Fruit fly (Drosophila melanogaster) whole organism, embryonic: ENCODE results near the gene CG13694.

Experiments used
- Bdp1 ChIP-seq: fragments of 200-800 bp; sonication (Bioruptor generic); optimal IDR thresholded peaks from 3 replicates; lab custom pipeline; 2016; ENCODE audit warnings: missing biosample characterization, missing genetic modification characterization
- CG11398 ChIP-seq: fragments of 200-800 bp; sonication (Bioruptor generic); optimal IDR thresholded peaks from 2 replicates; lab custom pipeline; 2016; ENCODE audit warnings: missing biosample characterization, missing genetic modification characterization
- CG11504 ChIP-seq: fragments of 200-800 bp; sonication (Bioruptor generic); optimal IDR thresholded peaks from 3 replicates; lab custom pipeline; 2019; ENCODE audit warnings: missing biosample characterization, mild to moderate bottlenecking, missing genetic modification characterization, moderate library complexity
- CG13296 ChIP-seq: fragments of 200-800 bp; sonication (Bioruptor generic); optimal IDR thresholded peaks from 3 replicates; lab custom pipeline; 2018; ENCODE audit warnings: missing biosample characterization, mild to moderate bottlenecking, missing genetic modification characterization
- CG13424 ChIP-seq: fragments of 200-800 bp; sonication (Bioruptor generic); optimal IDR thresholded peaks from 2 replicates; lab custom pipeline; 2019; ENCODE audit warnings: missing biosample characterization, mild to moderate bottlenecking, missing genetic modification characterization, moderate library complexity
- CG13894 ChIP-seq: fragments of 200-800 bp; sonication (Bioruptor generic); optimal IDR thresholded peaks from 3 replicates; lab custom pipeline; 2018; ENCODE audit warnings: missing biosample characterization, mild to moderate bottlenecking, missing genetic modification characterization, moderate library complexity
- CG15073 ChIP-seq: fragments of 200-800 bp; sonication (Bioruptor generic); optimal IDR thresholded peaks from 2 replicates; lab custom pipeline; 2016; ENCODE audit warnings: missing biosample characterization, missing genetic modification characterization
- CG1647 ChIP-seq: fragments of 200-800 bp; sonication (Bioruptor generic); optimal IDR thresholded peaks from 3 replicates; lab custom pipeline; 2016; ENCODE audit warnings: missing biosample characterization, missing genetic modification characterization
- CG16813 ChIP-seq: fragments of 200-800 bp; sonication (Bioruptor generic); IDR thresholded peaks from 3 replicates; pipeline ENCODE4 v1.3.6; 2022; ENCODE audit warnings: missing biosample characterization, missing genetic modification characterization; ENCODE audit not compliant: partially characterized antibody
- CG17359 ChIP-seq: fragments of 200-800 bp; sonication (Bioruptor generic); optimal IDR thresholded peaks from 3 replicates; lab custom pipeline; 2018; ENCODE audit warnings: missing biosample characterization, mild to moderate bottlenecking, missing genetic modification characterization, moderate library complexity
- CG1832 ChIP-seq: fragments of 200-800 bp; sonication (Bioruptor generic); optimal IDR thresholded peaks from 2 replicates; lab custom pipeline; 2017; ENCODE audit warnings: missing biosample characterization, mild to moderate bottlenecking, missing genetic modification characterization, inconsistent platforms
- CG18476 ChIP-seq: fragments of 200-800 bp; sonication (Bioruptor generic); optimal IDR thresholded peaks from 2 replicates; lab custom pipeline; 2016; ENCODE audit warnings: missing biosample characterization, mild to moderate bottlenecking, missing genetic modification characterization
- CG34376 ChIP-seq: fragments of 200-800 bp; sonication (Bioruptor generic); optimal IDR thresholded peaks from 2 replicates; lab custom pipeline; 2018; ENCODE audit warnings: missing biosample characterization, mild to moderate bottlenecking, missing genetic modification characterization
- CG5180 ChIP-seq: fragments of 200-800 bp; sonication (Bioruptor generic); optimal IDR thresholded peaks from 3 replicates; lab custom pipeline; 2017; ENCODE audit warnings: missing biosample characterization, missing genetic modification characterization, mild to moderate bottlenecking, moderate library complexity, missing genetic modification reagents
- CG6654 ChIP-seq: fragments of 200-800 bp; sonication (Bioruptor generic); optimal IDR thresholded peaks from 2 replicates; lab custom pipeline; 2017; ENCODE audit warnings: missing biosample characterization, mild to moderate bottlenecking, missing genetic modification characterization
- CG7372 ChIP-seq: fragments of 200-800 bp; sonication (Bioruptor generic); IDR thresholded peaks from 2 replicates; pipeline ENCODE4 v1.3.6; 2022; ENCODE audit warnings: missing biosample characterization, missing genetic modification characterization
- CG8290 ChIP-seq, 3 experiments: fragments of 200-800 bp; sonication (Bioruptor generic); optimal IDR thresholded peaks; 2 replicates each; lab custom pipeline; 2016 to 2019; ENCODE audit warnings: missing biosample characterization in 3 of 3, missing genetic modification characterization in 3 of 3, mild to moderate bottlenecking in 2 of 3, moderate library complexity in 1 of 3
- Camta ChIP-seq: fragments of 200-800 bp; sonication (Bioruptor generic); optimal IDR thresholded peaks from 2 replicates; lab custom pipeline; 2016; ENCODE audit warnings: missing biosample characterization, missing genetic modification characterization
- Dip3 ChIP-seq: fragments of 200-800 bp; sonication (Bioruptor generic); optimal IDR thresholded peaks from 3 replicates; lab custom pipeline; 2016; ENCODE audit warnings: missing biosample characterization, missing genetic modification characterization
- ERR ChIP-seq: fragments of 200-800 bp; sonication (Bioruptor generic); optimal IDR thresholded peaks from 2 replicates; lab custom pipeline; 2016; ENCODE audit warnings: missing biosample characterization, missing genetic modification characterization
- HmgD ChIP-seq: fragments of 200-800 bp; sonication (Bioruptor generic); optimal IDR thresholded peaks from 3 replicates; lab custom pipeline; 2016; ENCODE audit warnings: missing biosample characterization, missing genetic modification characterization
- Jarid2 ChIP-seq: fragments of 200-800 bp; sonication (Bioruptor generic); optimal IDR thresholded peaks from 3 replicates; lab custom pipeline; 2017; ENCODE audit warnings: mild to moderate bottlenecking, missing biosample characterization, missing genetic modification reagents, missing genetic modification characterization
- MTF-1 ChIP-seq: fragments of 200-800 bp; sonication (Bioruptor generic); optimal IDR thresholded peaks from 2 replicates; lab custom pipeline; 2018; ENCODE audit warnings: missing biosample characterization, mild to moderate bottlenecking, missing genetic modification characterization, borderline replicate concordance
- Mrtf ChIP-seq: fragments of 200-800 bp; sonication (Bioruptor generic); IDR thresholded peaks from 3 replicates; pipeline ENCODE4 v1.3.6; 2022; ENCODE audit warnings: missing biosample characterization, missing genetic modification characterization
- Ssrp ChIP-seq: fragments of 200-800 bp; sonication (Bioruptor generic); optimal IDR thresholded peaks from 2 replicates; lab custom pipeline; 2018; ENCODE audit warnings: missing biosample characterization, mild to moderate bottlenecking, missing genetic modification characterization, moderate library complexity
- cg ChIP-seq: fragments of 200-800 bp; sonication (Bioruptor generic); optimal IDR thresholded peaks from 3 replicates; lab custom pipeline; 2019; ENCODE audit warnings: missing biosample characterization, mild to moderate bottlenecking, missing genetic modification characterization, moderate library complexity
- ci ChIP-seq: fragments of 200-800 bp; sonication (Bioruptor generic); IDR thresholded peaks from 3 replicates; pipeline ENCODE4 v1.3.6; 2022; ENCODE audit warnings: missing biosample characterization, missing genetic modification characterization
- corto ChIP-seq: fragments of 200-800 bp; sonication (Bioruptor generic); optimal IDR thresholded peaks from 2 replicates; lab custom pipeline; 2016; ENCODE audit warnings: missing biosample characterization, mild to moderate bottlenecking, missing genetic modification characterization, moderate library complexity
- crp ChIP-seq, 2 experiments: fragments of 200-800 bp; sonication (Bioruptor generic); optimal IDR thresholded peaks; 2 replicates in 1 of 2; 3 replicates in 1 of 2; lab custom pipeline; 2017; ENCODE audit warnings: missing biosample characterization in 2 of 2, missing genetic modification characterization in 2 of 2, mild to moderate bottlenecking in 1 of 2, moderate library complexity in 1 of 2
- cwo ChIP-seq: fragments of 200-800 bp; sonication (Bioruptor generic); optimal IDR thresholded peaks from 3 replicates; lab custom pipeline; 2017; ENCODE audit warnings: missing biosample characterization, missing genetic modification characterization, mild to moderate bottlenecking, moderate library complexity, missing genetic modification reagents
- da ChIP-seq: fragments of 200-800 bp; sonication (Bioruptor generic); optimal IDR thresholded peaks from 2 replicates; lab custom pipeline; 2016; ENCODE audit warnings: missing biosample characterization, missing genetic modification characterization
- dan ChIP-seq: fragments of 200-800 bp; sonication (Bioruptor generic); IDR thresholded peaks from 2 replicates; pipeline ENCODE4 v1.3.6; 2022; ENCODE audit warnings: missing biosample characterization, missing genetic modification characterization
- dm ChIP-seq: fragments of 200-800 bp; sonication (Bioruptor generic); optimal IDR thresholded peaks from 3 replicates; lab custom pipeline; 2016; ENCODE audit warnings: missing biosample characterization, missing genetic modification characterization
- en ChIP-seq: fragments of 200-800 bp; sonication (Bioruptor generic); optimal IDR thresholded peaks from 2 replicates; lab custom pipeline; 2016; ENCODE audit warnings: missing biosample characterization, missing genetic modification characterization
- h ChIP-seq: fragments of >200 bp; optimal IDR thresholded peaks from 2 replicates; lab custom pipeline; 2017
- jumu ChIP-seq: fragments of 200-800 bp; sonication (Bioruptor generic); optimal IDR thresholded peaks from 3 replicates; lab custom pipeline; 2016; ENCODE audit warnings: missing biosample characterization, missing genetic modification characterization
- kni ChIP-seq: fragments of 200-800 bp; sonication (Bioruptor generic); optimal IDR thresholded peaks from 3 replicates; lab custom pipeline; 2017; ENCODE audit warnings: mild to moderate bottlenecking, missing biosample characterization, missing genetic modification reagents, missing genetic modification characterization
- lab ChIP-seq: fragments of 200-800 bp; sonication (Bioruptor generic); optimal IDR thresholded peaks from 3 replicates; lab custom pipeline; 2017; ENCODE audit warnings: missing biosample characterization, missing genetic modification characterization, mild to moderate bottlenecking, moderate library complexity, missing genetic modification reagents
- lilli ChIP-seq: fragments of 200-800 bp; sonication (Bioruptor generic); optimal IDR thresholded peaks from 3 replicates; lab custom pipeline; 2016; ENCODE audit warnings: missing biosample characterization, missing genetic modification characterization
- nerfin-1 ChIP-seq: fragments of 200-800 bp; sonication (Bioruptor generic); optimal IDR thresholded peaks from 3 replicates; lab custom pipeline; 2019; ENCODE audit warnings: missing biosample characterization, mild to moderate bottlenecking, missing genetic modification characterization, moderate library complexity
- oc ChIP-seq: fragments of 200-800 bp; sonication (Bioruptor generic); optimal IDR thresholded peaks from 2 replicates; lab custom pipeline; 2018; ENCODE audit warnings: missing biosample characterization, mild to moderate bottlenecking, missing genetic modification characterization, moderate library complexity
- onecut ChIP-seq: fragments of 200-800 bp; sonication (Bioruptor generic); IDR thresholded peaks from 2 replicates; pipeline ENCODE4 v1.3.6; 2022; ENCODE audit warnings: missing biosample characterization, missing genetic modification characterization
- org-1 ChIP-seq: fragments of 200-800 bp; sonication (Bioruptor generic); optimal IDR thresholded peaks from 2 replicates; lab custom pipeline; 2017; ENCODE audit warnings: missing biosample characterization, missing genetic modification characterization
- otp ChIP-seq: fragments of 200-800 bp; sonication (Bioruptor generic); IDR thresholded peaks from 3 replicates; pipeline ENCODE4, ENCODE4 v1.3.6; 2022; ENCODE audit warnings: missing biosample characterization, missing genetic modification characterization
- pho ChIP-seq: fragments of 200-800 bp; sonication (Bioruptor generic); optimal IDR thresholded peaks from 2 replicates; lab custom pipeline; 2016; ENCODE audit warnings: missing biosample characterization, missing genetic modification characterization
- scrt ChIP-seq: fragments of 200-800 bp; sonication (Bioruptor generic); optimal IDR thresholded peaks from 2 replicates; lab custom pipeline; 2018; ENCODE audit warnings: missing biosample characterization, mild to moderate bottlenecking, missing genetic modification characterization, moderate library complexity
- wdn ChIP-seq: fragments of 200-800 bp; sonication (Bioruptor generic); IDR thresholded peaks from 2 replicates; pipeline ENCODE4 v1.3.6; 2022; ENCODE audit warnings: missing biosample characterization, missing genetic modification characterization
- zf30C ChIP-seq: fragments of 200-800 bp; sonication (Bioruptor generic); optimal IDR thresholded peaks from 3 replicates; lab custom pipeline; 2018; ENCODE audit warnings: missing biosample characterization, mild to moderate bottlenecking, missing genetic modification characterization

CG13694 gene

DNA sequence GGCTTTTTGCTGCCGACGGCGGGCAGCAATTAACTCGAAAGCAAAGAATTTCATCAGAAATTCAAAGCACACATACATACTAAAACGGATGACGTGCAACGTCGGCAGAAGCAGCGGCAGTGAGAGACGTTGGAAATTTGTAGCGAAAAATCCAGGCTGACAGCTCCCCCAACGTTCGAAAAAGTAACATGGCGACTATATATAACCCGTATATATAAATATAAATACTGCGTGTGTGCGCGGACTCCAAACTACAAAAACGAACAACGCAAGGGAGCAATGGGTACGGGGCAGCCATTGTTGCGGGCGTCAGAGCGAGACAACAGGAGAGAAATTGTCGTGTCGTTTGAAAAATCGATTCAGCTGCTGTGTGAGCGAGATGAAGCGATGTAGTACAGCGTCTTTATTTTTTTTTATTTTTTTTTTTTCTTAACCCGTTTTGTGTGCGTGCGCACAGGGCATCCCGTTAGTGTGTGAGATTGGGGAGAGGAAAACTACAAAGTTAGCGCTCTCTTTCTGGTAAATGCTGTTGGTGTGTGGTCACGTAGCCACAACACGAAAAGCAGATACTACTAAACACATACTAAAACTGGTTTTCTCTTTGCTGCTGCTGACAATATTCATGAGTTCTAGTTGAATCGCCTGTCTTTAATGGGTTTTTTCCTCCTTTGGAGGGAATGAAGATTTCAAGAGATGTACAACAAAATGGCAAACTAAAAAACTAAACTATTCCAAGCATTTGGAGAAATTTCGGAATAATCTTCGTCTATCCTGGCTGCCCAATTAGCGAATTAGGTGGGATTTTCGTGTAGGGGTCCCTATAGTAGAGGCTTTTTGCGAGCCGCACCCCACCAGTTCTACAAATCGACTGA, 44.5 kb upstream of the CG13694 start:
- TF ChIP-seq wdn (GFP tag; lab: Robert Waterston, UW) (no peak), CG6654 (GFP tag; lab: Kevin White, UChicago) (no peak), dan (GFP tag; lab: Robert Waterston, UW) (no peak), CG8290 (GFP tag; optimal IDR thresholded peaks at IDR 0.05; lab: Kevin White, UChicago) (no peak), CG8290 (tag; optimal IDR thresholded peaks at IDR 0.05; lab: Kevin White, UChicago) (peak in 1 of 2 experiments; percentile 5), Ssrp (tag; lab: Kevin White, UChicago) (peak; percentile 48), ci (no peak), h (no peak), jumu (peak; percentile 10), Dip3 (GFP tag; lab: Kevin White, UChicago) (peak; percentile 30), oc (tag; lab: Kevin White, UChicago) (peak; percentile 61), ERR (peak; percentile 22), CG17359 (tag; lab: Kevin White, UChicago) (peak; percentile 91), CG7372 (GFP tag; lab: Robert Waterston, UW) (no peak), Mrtf (GFP tag; lab: Robert Waterston, UW) (no peak), lab (GFP tag; lab: Kevin White, UChicago) (peak; percentile 56), HmgD (GFP tag; lab: Kevin White, UChicago) (peak; percentile 7), dm (GFP tag; lab: Kevin White, UChicago) (peak; percentile 21), CG11398 (GFP tag; lab: Kevin White, UChicago) (no peak), CG18476 (peak; percentile 22), da (GFP tag; lab: Kevin White, UChicago) (peak; percentile 11), CG5180 (no peak), Bdp1 (GFP tag; lab: Kevin White, UChicago) (peak; percentile 8), crp (GFP tag; optimal IDR thresholded peaks at IDR 0.05; lab: Kevin White, UChicago) (peak in 1 of 2 experiments; percentile 3), otp (GFP tag; lab: Robert Waterston, UW) (no peak), scrt (GFP tag; lab: Kevin White, UChicago) (peak; percentile 62), CG11504 (tag; lab: Kevin White, UChicago) (peak; percentile 10), MTF-1 (GFP tag; lab: Kevin White, UChicago) (peak; percentile 54), cg (GFP tag; lab: Kevin White, UChicago) (peak; percentile 91), zf30C (no peak), kni (GFP tag; lab: Kevin White, UChicago) (peak; percentile 100), CG34376 (peak; percentile 75), Camta (peak; percentile 14), CG13424 (peak; percentile 5), CG15073 (no peak), pho (GFP tag; lab: Kevin White, UChicago) (peak; percentile 40), CG1647 (GFP tag; lab: Kevin White, UChicago) (no peak), nerfin-1 (tag; lab: Kevin White, UChicago) (peak; percentile 31), cwo (peak; percentile 52), org-1 (peak; percentile 55), CG1832 (GFP tag; lab: Kevin White, UChicago) (peak; percentile 92), Jarid2 (GFP tag; lab: Kevin White, UChicago) (peak; percentile 79), CG16813 (GFP tag; lab: Robert Waterston, UW) (no peak), CG13894 (peak; percentile 79), en (GFP tag; lab: Kevin White, UChicago) (peak; percentile 19), onecut (peak; percentile 100), CG13296 (GFP tag; lab: Kevin White, UChicago) (peak; percentile 44), lilli (GFP tag; lab: Kevin White, UChicago) (peak; percentile 23), corto (peak; percentile 88)
